Worm (Caenorhabditis elegans): Measurements from ENCODE around the gene lge-1.

DNA sequence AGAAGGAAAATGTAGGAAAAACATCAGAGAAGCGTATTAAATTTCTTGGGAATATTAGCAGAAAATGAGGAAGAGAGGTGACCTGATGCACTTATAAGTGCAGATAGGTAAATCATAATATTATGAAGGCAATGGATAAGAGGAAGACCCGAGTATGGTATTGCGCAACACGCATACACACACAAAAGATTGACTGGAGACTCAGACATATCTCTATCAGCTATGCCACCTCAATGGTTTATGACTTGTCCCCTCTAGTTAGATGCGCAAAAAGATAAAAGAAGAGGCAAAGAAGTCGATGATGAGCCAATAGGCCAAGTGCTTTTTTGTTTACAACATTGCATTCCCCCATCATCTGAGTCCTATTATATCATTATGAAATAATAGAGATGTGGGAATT lies 34.3 kb upstream of the lge-1 start:
- no peak for TF ChIP-seq lin-13 (GFP tag; optimal IDR thresholded peaks at IDR 0.05)
- no peak for TF ChIP-seq unc-55 (GFP tag; optimal IDR thresholded peaks at IDR 0.05)
- no peak for TF ChIP-seq ZK546.5 (tag; optimal IDR thresholded peaks at IDR 0.05)
- no peak for TF ChIP-seq lin-11 (tag; optimal IDR thresholded peaks at IDR 0.05)
- TF ChIP-seq gmeb-1 (tag; optimal IDR thresholded peaks at IDR 0.05), result no peak

All from whole organism, L2 larva.